Fruit fly (Drosophila melanogaster) whole organism, adult: ENCODE measurements around the gene CG42727.

Source experiments
- CG11617 ChIP-seq: fragments of 200-800 bp; sonication (Bioruptor generic); optimal IDR thresholded peaks from 2 replicates; lab custom pipeline; 2017; ENCODE audit warnings: mild to moderate bottlenecking, missing biosample characterization, missing genetic modification reagents, missing genetic modification characterization
- CG12768 ChIP-seq: fragments of 200-800 bp; sonication (Bioruptor generic); optimal IDR thresholded peaks from 2 replicates; lab custom pipeline; 2017; ENCODE audit warnings: missing biosample characterization, missing genetic modification characterization, mild to moderate bottlenecking, moderate library complexity, missing genetic modification reagents
- CG14711 ChIP-seq: fragments of 200-800 bp; sonication (Bioruptor generic); optimal IDR thresholded peaks from 2 replicates; lab custom pipeline; 2018; ENCODE audit warnings: missing biosample characterization, mild to moderate bottlenecking, missing genetic modification characterization, moderate library complexity
- CG1620 ChIP-seq: fragments of 200-800 bp; sonication (Bioruptor generic); optimal IDR thresholded peaks from 2 replicates; lab custom pipeline; 2016; ENCODE audit warnings: missing biosample characterization, missing genetic modification characterization
- CG33017 ChIP-seq: fragments of 200-800 bp; sonication (Bioruptor generic); optimal IDR thresholded peaks from 2 replicates; lab custom pipeline; 2018; ENCODE audit warnings: missing biosample characterization, mild to moderate bottlenecking, missing genetic modification characterization, moderate library complexity
- CG5204 ChIP-seq: fragments of 200-800 bp; sonication (Bioruptor generic); optimal IDR thresholded peaks from 2 replicates; lab custom pipeline; 2016; ENCODE audit warnings: missing biosample characterization, missing genetic modification characterization
- CG7045 ChIP-seq: fragments of 200-800 bp; sonication (Bioruptor generic); optimal IDR thresholded peaks from 2 replicates; lab custom pipeline; 2017; ENCODE audit warnings: missing biosample characterization, mild to moderate bottlenecking, missing genetic modification characterization
- CG7101 ChIP-seq: fragments of 200-800 bp; sonication (Bioruptor generic); optimal IDR thresholded peaks from 2 replicates; lab custom pipeline; 2018; ENCODE audit warnings: missing biosample characterization, mild to moderate bottlenecking, missing genetic modification characterization, moderate library complexity
- Clk ChIP-seq: fragments of 200-800 bp; sonication (Bioruptor generic); optimal IDR thresholded peaks from 2 replicates; lab custom pipeline; 2017; ENCODE audit warnings: missing biosample characterization, missing genetic modification characterization
- Crg-1 ChIP-seq: fragments of 200-800 bp; sonication (Bioruptor generic); optimal IDR thresholded peaks from 2 replicates; lab custom pipeline; 2016; ENCODE audit warnings: missing biosample characterization, missing genetic modification characterization
- Hr96 ChIP-seq: fragments of 200-800 bp; sonication (Bioruptor generic); optimal IDR thresholded peaks from 2 replicates; lab custom pipeline; 2016; ENCODE audit warnings: missing biosample characterization, missing genetic modification characterization
- Mnt ChIP-seq: fragments of 200-800 bp; sonication (Bioruptor generic); optimal IDR thresholded peaks from 2 replicates; lab custom pipeline; 2016; ENCODE audit warnings: missing biosample characterization, mild to moderate bottlenecking, missing genetic modification characterization
- bab1 ChIP-seq: fragments of 200-800 bp; sonication (Bioruptor generic); optimal IDR thresholded peaks from 3 replicates; lab custom pipeline; 2019; ENCODE audit warnings: missing biosample characterization, mild to moderate bottlenecking, missing genetic modification characterization, moderate library complexity
- cic ChIP-seq: fragments of 200-800 bp; sonication (Bioruptor generic); optimal IDR thresholded peaks from 2 replicates; lab custom pipeline; 2017; ENCODE audit warnings: missing biosample characterization, mild to moderate bottlenecking, missing genetic modification characterization, moderate library complexity
- cnc ChIP-seq, 2 experiments: fragments of >200 bp; optimal IDR thresholded peaks; 2 replicates each; lab custom pipeline; 2017
- kay ChIP-seq: fragments of 200-800 bp; sonication (Bioruptor generic); peaks from one replicate; lab custom pipeline; 2016; ENCODE audit warnings: missing biosample characterization, missing genetic modification characterization, borderline replicate concordance
- ovo ChIP-seq: fragments of 200-800 bp; sonication (Bioruptor generic); optimal IDR thresholded peaks from 2 replicates; lab custom pipeline; 2016; ENCODE audit warnings: missing biosample characterization, missing genetic modification characterization
- pad ChIP-seq: fragments of 200-800 bp; sonication (Bioruptor generic); optimal IDR thresholded peaks from 3 replicates; lab custom pipeline; 2017; ENCODE audit warnings: missing biosample characterization, missing genetic modification characterization, mild to moderate bottlenecking, moderate library complexity, missing genetic modification reagents
- tj ChIP-seq: fragments of 200-800 bp; sonication (Bioruptor generic); optimal IDR thresholded peaks from 3 replicates; lab custom pipeline; 2017; ENCODE audit warnings: missing biosample characterization, mild to moderate bottlenecking, missing genetic modification characterization, moderate library complexity
- toe ChIP-seq: fragments of 200-800 bp; sonication (Bioruptor generic); optimal IDR thresholded peaks from 2 replicates; lab custom pipeline; 2016; ENCODE audit warnings: missing biosample characterization, missing genetic modification characterization

The CG42727 gene

DNA sequence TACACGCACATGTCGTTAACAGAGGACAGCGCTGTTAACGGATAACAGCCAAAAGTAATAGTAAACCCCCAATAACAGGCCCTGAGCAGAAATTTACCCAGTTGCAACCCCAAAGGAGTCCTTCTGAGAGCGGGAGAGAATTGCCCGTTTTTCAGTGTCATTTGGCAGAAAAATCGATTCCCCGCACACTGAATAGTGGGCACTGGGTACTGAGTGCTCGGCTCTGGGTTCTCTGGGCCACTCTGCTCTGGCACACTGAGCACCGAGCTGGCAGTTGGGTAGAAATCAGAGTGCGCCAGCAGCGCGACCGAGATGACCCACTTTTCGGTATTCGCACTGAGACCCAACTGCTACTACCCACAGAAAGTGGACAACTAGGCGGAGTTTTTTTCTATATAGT is 26.5 kb downstream of the CG42727 start, which contains the start of gene Rbp:
TSS of gene Rbp (plus strand) at position 239 of the 400 bp plus-strand sequence.
- no peak for TF ChIP-seq ovo (GFP tag; lab: Kevin White, UChicago)
- no peak for TF ChIP-seq tj (GFP tag; lab: Kevin White, UChicago)
- TF ChIP-seq kay (GFP tag; lab: Kevin White, UChicago) = no peak
- no peak for TF ChIP-seq CG11617 (GFP tag; lab: Kevin White, UChicago)
- TF ChIP-seq CG33017 = no peak
- TF ChIP-seq CG1620 (GFP tag; lab: Kevin White, UChicago) = no peak
- no peak for TF ChIP-seq pad (GFP tag; lab: Kevin White, UChicago)

DNA sequence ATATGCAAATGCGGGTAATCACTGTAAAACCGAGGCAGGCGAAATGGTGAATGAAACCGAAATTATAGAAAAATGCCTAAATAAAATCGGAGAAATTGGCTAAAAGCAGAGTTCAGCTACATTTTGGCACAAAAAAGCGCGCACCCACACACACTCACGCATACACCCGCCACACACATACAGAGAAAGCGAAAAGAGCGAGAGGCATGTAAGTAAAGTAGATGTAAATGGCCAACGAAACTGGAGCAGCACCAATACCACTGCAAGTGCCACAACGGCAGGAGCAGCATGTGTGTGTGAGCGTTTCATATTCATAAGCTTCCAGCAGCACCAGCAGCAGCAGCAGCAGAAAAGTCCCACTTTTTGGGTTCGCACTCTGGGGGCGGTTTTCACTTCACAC is 27.6 kb downstream of the CG42727 start:
- TF ChIP-seq ovo (GFP tag; lab: Kevin White, UChicago) (no peak), toe (no peak), cic (GFP tag; lab: Kevin White, UChicago) (no peak), CG5204 (GFP tag; lab: Kevin White, UChicago) (no peak), Crg-1 (GFP tag; lab: Kevin White, UChicago) (no peak), CG1620 (GFP tag; lab: Kevin White, UChicago) (no peak), pad (GFP tag; lab: Kevin White, UChicago) (no peak), CG33017 (no peak), kay (GFP tag; lab: Kevin White, UChicago) (no peak), Clk (GFP tag; lab: Kevin White, UChicago) (no peak), tj (GFP tag; lab: Kevin White, UChicago) (no peak), CG7101 (no peak), CG12768 (GFP tag; lab: Kevin White, UChicago) (no peak), CG7045 (GFP tag; lab: Kevin White, UChicago) (no peak), bab1 (GFP tag; lab: Kevin White, UChicago) (no peak), Hr96 (no peak), Mnt (GFP tag; lab: Kevin White, UChicago) (no peak), CG11617 (GFP tag; lab: Kevin White, UChicago) (no peak), cnc (optimal IDR thresholded peaks at IDR 0.05; lab: Kevin White, UChicago) (no peak), CG14711 (tag; lab: Kevin White, UChicago) (no peak)

- TF ChIP-seq CG7101 = no peak
- no peak for TF ChIP-seq kay (GFP tag; lab: Kevin White, UChicago)
- no peak for TF ChIP-seq CG5204 (GFP tag; lab: Kevin White, UChicago)
- no peak for TF ChIP-seq cic (GFP tag; lab: Kevin White, UChicago)
- no peak for TF ChIP-seq bab1 (GFP tag; lab: Kevin White, UChicago)
- TF ChIP-seq CG12768 (GFP tag; lab: Kevin White, UChicago) = no peak
- no peak for TF ChIP-seq Clk (GFP tag; lab: Kevin White, UChicago)
- TF ChIP-seq Mnt (GFP tag; lab: Kevin White, UChicago) = no peak
- TF ChIP-seq Crg-1 (GFP tag; lab: Kevin White, UChicago) = no peak
- no peak for TF ChIP-seq CG1620 (GFP tag; lab: Kevin White, UChicago)
Observed at dm6 chr3R:15379071-15379470, 31.2 kb downstream of the CG42727 start.

DNA sequence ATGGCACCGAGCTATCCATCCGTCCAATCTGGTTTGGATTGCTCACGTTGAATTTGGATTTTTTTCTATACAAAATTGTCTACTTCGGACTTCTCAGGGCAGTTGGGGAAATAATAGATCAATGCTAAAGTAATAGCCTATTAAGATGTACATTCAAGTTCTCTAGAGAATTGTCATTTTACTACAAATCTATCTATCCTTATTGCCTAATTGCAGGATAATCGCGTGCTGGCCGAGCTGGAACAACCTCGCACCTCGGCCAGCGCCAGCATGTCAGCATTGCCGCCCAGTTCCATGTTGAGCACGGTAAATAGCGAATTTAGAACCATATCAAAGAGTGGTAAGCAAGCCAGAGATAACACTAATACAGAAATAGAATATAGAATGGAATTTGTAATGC is 35.0 kb downstream of the CG42727 start, which contains the start of gene h-cup:
TSS of gene h-cup (minus strand) at position 101 of the 400 bp plus-strand sequence.
- TF ChIP-seq ovo (GFP tag; lab: Kevin White, UChicago) = no peak
- TF ChIP-seq CG11617 (GFP tag; lab: Kevin White, UChicago) = no peak
- TF ChIP-seq cnc (optimal IDR thresholded peaks at IDR 0.05; lab: Kevin White, UChicago) = no peak
- TF ChIP-seq Crg-1 (GFP tag; lab: Kevin White, UChicago) = no peak
- no peak for TF ChIP-seq Clk (GFP tag; lab: Kevin White, UChicago)
- TF ChIP-seq bab1 (GFP tag; lab: Kevin White, UChicago) = no peak
- no peak for TF ChIP-seq pad (GFP tag; lab: Kevin White, UChicago)

DNA sequence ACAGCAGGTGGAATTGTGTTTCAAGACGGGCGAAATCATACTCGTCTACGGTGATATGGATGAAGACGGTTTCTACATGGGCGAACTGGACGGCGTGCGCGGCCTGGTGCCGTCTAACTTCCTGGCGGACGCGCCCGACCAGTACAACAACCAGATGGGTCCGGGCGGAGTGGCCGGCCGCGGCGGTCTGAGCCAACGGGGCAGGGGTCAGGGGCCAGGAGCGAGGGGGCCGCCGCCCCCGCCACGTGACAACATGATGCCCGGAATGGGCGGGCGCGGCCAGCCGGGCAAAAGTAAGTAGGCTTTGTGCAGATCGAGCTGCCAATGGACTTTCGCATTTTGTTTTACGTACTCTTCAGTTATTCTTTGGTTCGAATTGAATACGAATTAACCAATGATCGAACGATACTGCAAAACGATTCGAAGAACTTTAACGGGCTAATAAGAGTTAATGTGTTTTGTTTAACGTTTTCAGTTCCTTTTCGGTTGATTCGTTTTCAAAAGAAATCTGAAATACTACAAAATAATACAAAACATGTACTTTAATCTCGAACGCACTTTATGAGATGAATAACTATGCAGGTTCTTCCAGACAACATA is 45.5 kb downstream of the CG42727 start:
- no peak for TF ChIP-seq cnc (optimal IDR thresholded peaks at IDR 0.05; lab: Kevin White, UChicago)
- TF ChIP-seq bab1 (GFP tag; lab: Kevin White, UChicago) = no peak
- TF ChIP-seq Mnt (GFP tag; lab: Kevin White, UChicago) = no peak
- no peak for TF ChIP-seq CG7101
- no peak for TF ChIP-seq CG1620 (GFP tag; lab: Kevin White, UChicago)
- TF ChIP-seq CG5204 (GFP tag; lab: Kevin White, UChicago) = no peak
- no peak for TF ChIP-seq CG33017
- no peak for TF ChIP-seq CG7045 (GFP tag; lab: Kevin White, UChicago)
